Worm (Caenorhabditis elegans) whole organism, midembryonic: Measurements from ENCODE around the gene F14H3.3.

Experiments
- T22C8.4 ChIP-seq: fragments of 200-800 bp; sonication (Bioruptor generic); IDR thresholded peaks from 2 replicates; pipeline ENCODE4 v1.3.6; 2022; ENCODE audit warnings: missing genetic modification characterization, missing compliant biosample characterization
- cog-1 ChIP-seq: sonication (generic microtip); optimal IDR thresholded peaks from 2 replicates; lab custom pipeline; 2016; ENCODE audit warnings: missing genetic modification characterization, missing compliant biosample characterization
- flt-1 ChIP-seq: fragments of 200-800 bp; sonication (Bioruptor generic); IDR thresholded peaks from 2 replicates; pipeline ENCODE4 v1.3.6; 2022; ENCODE audit warnings: missing genetic modification characterization, missing compliant biosample characterization
- klf-2 ChIP-seq: fragments of 200-800 bp; sonication (Bioruptor generic); conservative IDR thresholded peaks from 2 replicates; pipeline ENCODE4 v1.3.6; 2022; ENCODE audit warnings: missing genetic modification reagents, missing genetic modification characterization, missing compliant biosample characterization
- med-1 ChIP-seq: sonication (generic microtip); optimal IDR thresholded peaks from 2 replicates; lab custom pipeline; 2017; ENCODE audit warnings: missing genetic modification characterization, mild to moderate bottlenecking, missing compliant biosample characterization, antibody characterized with exemption, missing genetic modification reagents; ENCODE audit not compliant: insufficient read depth
- ref-1 ChIP-seq: fragments of 200-800 bp; sonication (Bioruptor generic); conservative IDR thresholded peaks from 2 replicates; pipeline ENCODE4 v1.3.6; 2022; ENCODE audit warnings: missing genetic modification reagents, missing genetic modification characterization, missing compliant biosample characterization
- tab-1 ChIP-seq: fragments of 200-800 bp; sonication (Bioruptor generic); IDR thresholded peaks from 2 replicates; pipeline ENCODE4 v1.3.6; 2022; ENCODE audit warnings: missing genetic modification characterization, missing compliant biosample characterization
- ztf-23 ChIP-seq: fragments of 200-800 bp; sonication (Bioruptor generic); IDR thresholded peaks from 2 replicates; pipeline ENCODE4 v1.3.6; 2022; ENCODE audit warnings: missing genetic modification reagents, missing genetic modification characterization, missing compliant biosample characterization
- ztf-29 ChIP-seq: fragments of 200-800 bp; sonication (Bioruptor generic); IDR thresholded peaks from 2 replicates; pipeline ENCODE4 v1.3.6; 2022; ENCODE audit warnings: missing genetic modification reagents, missing genetic modification characterization, missing compliant biosample characterization

Gene F14H3.3

DNA sequence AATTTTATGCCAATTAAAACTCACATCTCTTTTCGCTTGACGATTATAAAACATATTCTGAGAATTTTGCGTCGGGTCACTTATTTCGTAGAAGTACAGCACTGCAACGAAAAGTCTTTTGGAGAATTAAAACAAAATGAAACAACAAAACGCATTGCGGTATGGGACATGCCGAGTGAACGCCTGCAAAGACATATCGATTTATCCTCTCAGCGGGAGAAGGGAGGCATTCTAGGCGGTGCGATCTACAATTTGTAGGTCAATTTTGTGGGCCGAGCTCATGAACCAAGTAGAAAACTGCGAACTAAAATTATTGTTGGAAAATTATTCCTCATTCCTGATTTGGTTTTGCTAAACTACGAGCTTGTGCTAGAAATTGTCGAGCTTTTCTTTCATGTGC is at the start of gene F14H3.3:
Gene F14H3.3, minus strand, starts transcription at position 101 of the 400 bp plus-strand sequence.
- no peak for TF ChIP-seq T22C8.4 (GFP tag; lab: Robert Waterston, UW)
- TF ChIP-seq ref-1 (GFP tag; lab: Robert Waterston, UW): no peak
- no peak for TF ChIP-seq cog-1
- TF ChIP-seq klf-2 (GFP tag; lab: Robert Waterston, UW): no peak
- no peak for TF ChIP-seq ztf-23
- no peak for TF ChIP-seq med-1 (GFP tag; lab: Kevin White, UChicago)
- TF ChIP-seq tab-1 (GFP tag; lab: Robert Waterston, UW): no peak
- TF ChIP-seq flt-1 (GFP tag; lab: Robert Waterston, UW): no peak

DNA sequence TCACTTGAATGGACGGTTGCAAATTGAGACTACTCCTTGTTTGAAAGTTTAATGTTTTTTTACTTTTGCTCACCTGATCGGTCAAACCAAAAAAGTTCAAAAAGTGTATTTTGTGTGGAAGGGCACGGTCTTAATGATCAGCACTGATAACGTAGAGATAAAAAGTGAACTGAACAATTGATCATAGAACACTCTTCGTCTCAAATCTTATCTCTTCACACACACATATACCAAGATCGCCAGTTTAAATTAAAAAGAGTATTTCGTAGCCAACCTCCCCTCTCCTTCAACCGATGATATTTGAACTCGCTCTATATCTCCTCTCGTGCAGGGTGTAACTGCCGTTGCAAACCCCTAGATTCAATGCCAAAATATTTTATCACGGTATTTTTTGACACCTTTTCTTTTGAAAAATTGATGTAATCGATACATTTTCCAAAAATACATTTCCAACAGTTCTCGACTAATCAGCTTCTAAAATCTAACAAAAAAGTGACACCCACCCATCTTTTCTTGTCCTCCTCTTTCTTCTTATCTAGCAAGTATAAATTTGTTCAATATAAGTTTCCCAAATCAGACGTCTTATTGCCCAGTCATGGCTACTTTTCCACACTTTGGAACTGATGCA is 46.9 kb upstream of the F14H3.3 start, which contains the start of gene cth-1:
Gene cth-1, plus strand, starts transcription at position 578 of the 628 bp plus-strand sequence.
- TF ChIP-seq ztf-29 (GFP tag; lab: Robert Waterston, UW): no peak
- no peak for TF ChIP-seq ztf-23
- no peak for TF ChIP-seq tab-1 (GFP tag; lab: Robert Waterston, UW)
- no peak for TF ChIP-seq cog-1
- no peak for TF ChIP-seq flt-1 (GFP tag; lab: Robert Waterston, UW)
- TF ChIP-seq ref-1 (GFP tag; lab: Robert Waterston, UW): no peak
- TF ChIP-seq T22C8.4 (GFP tag; lab: Robert Waterston, UW): no peak
- TF ChIP-seq med-1 (GFP tag; lab: Kevin White, UChicago): no peak
- no peak for TF ChIP-seq klf-2 (GFP tag; lab: Robert Waterston, UW)

DNA sequence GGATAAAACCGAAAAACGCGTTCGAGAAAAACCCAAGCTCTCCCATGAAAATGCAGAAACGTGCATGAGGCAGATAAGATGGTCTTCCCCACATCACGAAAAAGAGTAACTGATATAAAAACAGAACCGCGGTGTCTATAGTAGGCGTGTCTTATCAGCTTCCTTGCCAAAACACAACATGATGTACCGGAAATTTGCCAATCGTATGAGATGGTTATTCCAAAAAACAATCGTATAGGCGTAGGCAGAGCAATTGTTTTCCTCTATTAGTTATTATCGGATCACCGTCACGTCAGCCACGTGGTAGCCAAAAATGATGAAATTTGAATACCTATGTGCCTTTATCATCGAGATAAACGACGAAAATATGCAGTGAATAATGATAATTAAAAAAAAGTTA is 46.2 kb upstream of the F14H3.3 start, which contains the start of gene str-7:
Gene str-7, minus strand, starts transcription at position 101 of the 400 bp plus-strand sequence.
- TF ChIP-seq ztf-29 (GFP tag; lab: Robert Waterston, UW): no peak
- TF ChIP-seq cog-1: no peak
- TF ChIP-seq ztf-23: no peak
- TF ChIP-seq med-1 (GFP tag; lab: Kevin White, UChicago): no peak
- TF ChIP-seq flt-1 (GFP tag; lab: Robert Waterston, UW): no peak
- no peak for TF ChIP-seq klf-2 (GFP tag; lab: Robert Waterston, UW)
- no peak for TF ChIP-seq T22C8.4 (GFP tag; lab: Robert Waterston, UW)
- TF ChIP-seq tab-1 (GFP tag; lab: Robert Waterston, UW): no peak
- no peak for TF ChIP-seq ref-1 (GFP tag; lab: Robert Waterston, UW)

DNA sequence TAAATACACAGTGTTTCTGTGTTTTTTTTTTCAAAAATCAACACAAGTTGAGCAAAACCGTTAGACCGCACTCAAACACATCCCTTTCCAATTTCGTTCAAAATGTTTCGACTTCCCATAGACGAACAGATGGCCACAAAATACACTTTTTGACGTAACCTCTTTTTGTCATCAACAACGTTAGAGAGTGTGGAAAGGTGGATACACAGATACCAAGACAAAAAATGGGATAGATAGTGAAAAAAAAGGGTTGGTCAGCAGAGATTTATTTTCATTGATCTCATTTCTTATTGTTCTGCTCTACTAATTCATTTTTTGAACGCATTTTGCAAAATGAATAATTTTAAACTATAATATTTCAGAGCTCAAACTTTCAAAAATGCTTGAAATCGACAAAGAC is 41.6 kb upstream of the F14H3.3 start:
- TF ChIP-seq cog-1 (no peak), ztf-23 (no peak), T22C8.4 (GFP tag; lab: Robert Waterston, UW) (no peak), klf-2 (GFP tag; lab: Robert Waterston, UW) (no peak), flt-1 (GFP tag; lab: Robert Waterston, UW) (no peak), ref-1 (GFP tag; lab: Robert Waterston, UW) (no peak), ztf-29 (GFP tag; lab: Robert Waterston, UW) (no peak), med-1 (GFP tag; lab: Kevin White, UChicago) (no peak), tab-1 (GFP tag; lab: Robert Waterston, UW) (no peak)

DNA sequence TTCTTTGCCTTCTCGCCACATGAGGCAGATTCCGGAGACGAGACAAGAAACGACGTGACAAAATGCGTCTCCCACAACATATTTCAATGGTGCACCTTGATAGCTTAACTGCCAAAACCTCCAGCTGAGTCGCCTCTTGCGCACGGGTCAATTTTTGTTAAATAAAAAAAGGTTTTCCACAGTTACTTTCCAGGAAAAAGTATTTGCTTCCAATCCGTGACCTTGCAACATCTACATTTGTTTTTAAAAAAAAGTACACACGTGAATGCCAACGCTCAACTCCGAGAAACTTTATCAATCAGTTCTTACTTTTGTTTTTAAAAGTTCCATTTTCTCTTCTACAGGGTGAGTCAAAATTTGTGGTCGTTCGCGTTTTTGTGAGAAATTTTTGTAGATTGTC is 41.0 kb upstream of the F14H3.3 start, which contains the start of gene F22B8.7:
Gene F22B8.7, plus strand, starts transcription at position 301 of the 400 bp plus-strand sequence.
- no peak for TF ChIP-seq med-1 (GFP tag; lab: Kevin White, UChicago)
- TF ChIP-seq ztf-23: no peak
- TF ChIP-seq T22C8.4 (GFP tag; lab: Robert Waterston, UW): no peak
- no peak for TF ChIP-seq ref-1 (GFP tag; lab: Robert Waterston, UW)
- TF ChIP-seq flt-1 (GFP tag; lab: Robert Waterston, UW): no peak
- TF ChIP-seq cog-1: no peak
- no peak for TF ChIP-seq tab-1 (GFP tag; lab: Robert Waterston, UW)

DNA sequence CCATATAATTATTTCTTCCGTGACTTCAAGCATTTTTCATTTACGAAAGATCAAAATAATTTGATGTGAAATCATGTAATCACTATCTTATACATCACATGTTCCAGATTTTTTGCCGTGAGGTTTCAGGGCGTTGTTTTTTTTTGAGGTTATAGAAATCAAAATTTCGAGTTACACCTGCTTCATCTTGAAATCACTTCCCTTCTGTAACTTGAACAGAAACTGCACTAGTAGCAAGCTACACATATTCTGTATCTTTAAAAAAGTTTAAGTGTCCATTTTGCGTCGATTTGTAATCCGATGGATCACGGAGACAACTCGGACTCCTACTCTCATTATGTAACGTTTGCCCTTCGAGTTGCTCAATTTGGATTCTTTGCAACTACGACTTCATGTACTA is 37.4 kb upstream of the F14H3.3 start, which contains the start of gene F22B8.3:
Gene F22B8.3, plus strand, starts transcription at position 301 of the 400 bp plus-strand sequence.
- TF ChIP-seq cog-1 (no peak), klf-2 (GFP tag; lab: Robert Waterston, UW) (no peak), med-1 (GFP tag; lab: Kevin White, UChicago) (no peak), T22C8.4 (GFP tag; lab: Robert Waterston, UW) (no peak), ztf-29 (GFP tag; lab: Robert Waterston, UW) (no peak), ztf-23 (no peak), ref-1 (GFP tag; lab: Robert Waterston, UW) (no peak), flt-1 (GFP tag; lab: Robert Waterston, UW) (no peak), tab-1 (GFP tag; lab: Robert Waterston, UW) (no peak)

DNA sequence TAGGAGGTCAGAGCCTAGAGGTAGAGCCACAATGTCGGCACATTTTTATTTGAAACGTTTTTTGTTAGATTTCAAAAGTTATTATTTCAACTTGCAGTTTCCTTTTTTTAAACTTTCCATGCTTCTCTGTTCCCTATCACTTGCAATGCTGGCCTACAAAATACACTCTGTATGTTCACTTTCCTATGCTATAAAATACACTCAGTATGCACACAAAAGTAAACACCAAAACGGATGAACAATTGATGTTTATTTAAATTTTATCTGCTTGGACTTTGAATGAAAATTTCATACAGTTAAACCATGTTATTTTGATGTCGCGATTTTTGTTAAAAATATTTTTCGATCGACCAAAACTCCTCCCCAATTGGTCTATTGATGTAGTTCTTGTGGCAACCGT is 27.4 kb upstream of the F14H3.3 start:
- TF ChIP-seq ztf-29 (GFP tag; lab: Robert Waterston, UW) (no peak), T22C8.4 (GFP tag; lab: Robert Waterston, UW) (no peak), klf-2 (GFP tag; lab: Robert Waterston, UW) (no peak), tab-1 (GFP tag; lab: Robert Waterston, UW) (no peak), flt-1 (GFP tag; lab: Robert Waterston, UW) (no peak), ztf-23 (no peak), med-1 (GFP tag; lab: Kevin White, UChicago) (no peak), cog-1 (no peak), ref-1 (GFP tag; lab: Robert Waterston, UW) (no peak)

DNA sequence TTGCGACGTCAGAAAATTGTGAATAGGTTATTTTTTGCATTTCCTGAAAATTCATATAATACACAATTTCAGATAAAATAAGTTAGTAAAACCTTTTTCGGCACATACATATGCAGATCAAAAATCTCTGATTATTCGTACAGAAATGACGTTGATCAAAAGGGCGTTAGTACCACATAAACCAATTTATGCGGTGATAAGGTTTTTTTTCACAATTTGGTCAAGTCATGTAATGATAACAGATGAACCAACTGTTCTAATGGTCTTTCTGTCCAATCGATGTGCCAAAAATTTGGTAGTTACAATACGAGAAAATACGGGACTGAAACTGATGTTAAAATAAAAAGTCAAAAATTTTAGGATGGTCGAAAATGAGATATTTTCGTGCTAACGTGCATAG is 26.8 kb upstream of the F14H3.3 start:
- TF ChIP-seq klf-2 (GFP tag; lab: Robert Waterston, UW): no peak
- no peak for TF ChIP-seq ref-1 (GFP tag; lab: Robert Waterston, UW)
- TF ChIP-seq tab-1 (GFP tag; lab: Robert Waterston, UW): no peak
- TF ChIP-seq T22C8.4 (GFP tag; lab: Robert Waterston, UW): no peak
- TF ChIP-seq ztf-23: no peak
- no peak for TF ChIP-seq flt-1 (GFP tag; lab: Robert Waterston, UW)
- TF ChIP-seq ztf-29 (GFP tag; lab: Robert Waterston, UW): no peak
- TF ChIP-seq med-1 (GFP tag; lab: Kevin White, UChicago): no peak
- TF ChIP-seq cog-1: no peak

DNA sequence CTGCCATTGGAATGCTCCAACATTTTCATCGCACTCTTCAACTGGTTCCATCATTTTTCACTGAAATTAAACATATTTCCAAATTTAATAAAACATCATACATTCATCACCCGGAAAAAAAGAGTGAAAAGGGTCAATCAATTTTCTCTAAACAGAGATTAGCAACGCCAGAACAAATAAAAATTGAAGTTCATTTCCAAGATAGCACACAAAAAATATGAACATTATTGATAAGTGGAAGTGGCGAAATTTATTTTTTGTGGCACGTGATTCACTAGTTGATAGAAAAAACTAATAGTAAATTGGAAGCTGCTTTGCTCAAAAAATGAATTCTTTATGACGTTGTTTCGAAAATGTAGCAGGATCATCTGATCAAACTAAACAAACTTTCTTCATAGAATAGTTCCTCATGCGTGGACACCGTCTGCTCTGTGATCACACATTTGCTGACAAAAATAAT is 22.0 kb upstream of the F14H3.3 start, which contains the start of the genes F14H3.12 and srj-29:
Gene F14H3.12, minus strand, starts transcription at position 74 of the 460 bp plus-strand sequence.
Gene srj-29, plus strand, starts transcription at position 410 of the 460 bp plus-strand sequence.
- TF ChIP-seq med-1 (GFP tag; lab: Kevin White, UChicago) (no peak), T22C8.4 (GFP tag; lab: Robert Waterston, UW) (no peak), cog-1 (no peak), ref-1 (GFP tag; lab: Robert Waterston, UW) (no peak), ztf-29 (GFP tag; lab: Robert Waterston, UW) (no peak), tab-1 (GFP tag; lab: Robert Waterston, UW) (no peak), flt-1 (GFP tag; lab: Robert Waterston, UW) (no peak), ztf-23 (no peak), klf-2 (GFP tag; lab: Robert Waterston, UW) (no peak)
